Fruit fly (Drosophila melanogaster): Measurements from ENCODE around the gene Sry-delta.

Gene Sry-delta

dm6 chr3R:30004648-30005047 lies 38.5 kb upstream of the Sry-delta start, which contains the start of the genes Nlp and Nph (continued):
- TF ChIP-seq CG13296 (GFP tag; optimal IDR thresholded peaks at IDR 0.05) (no peak), Scr (GFP tag; IDR thresholded peaks at IDR 0.05; ENCODE audit: partially characterized antibody) (peak; percentile 90), CG17328 (GFP tag; IDR thresholded peaks at IDR 0.05) (no peak), esg (GFP tag; conservative IDR thresholded peaks at IDR 0.05) (no peak), CG14710 (tag; optimal IDR thresholded peaks at IDR 0.05) (peak; percentile 67), CG32532 (GFP tag; IDR thresholded peaks at IDR 0.05) (peak; percentile 43; the same call in 1 of the 2 replicates), Hmr (GFP tag; optimal IDR thresholded peaks at IDR 0.05) (no peak), E2f2 (GFP tag; IDR thresholded peaks at IDR 0.05) (peak; percentile 45), row (GFP tag; IDR thresholded peaks at IDR 0.05) (peak; percentile 60), CG30020 (tag; optimal IDR thresholded peaks at IDR 0.05) (peak; percentile 38), so (GFP tag; IDR thresholded peaks at IDR 0.05) (no peak), CG18262 (tag; optimal IDR thresholded peaks at IDR 0.05) (peak; percentile 32), ato (GFP tag; IDR thresholded peaks at IDR 0.05; ENCODE audit: partially characterized antibody) (peak; percentile 85), Dip3 (GFP tag; optimal IDR thresholded peaks at IDR 0.05) (peak; percentile 15), CG34422 (GFP tag; IDR thresholded peaks at IDR 0.05) (peak; percentile 51; the same call in 1 of the 3 replicates), slbo (GFP tag; IDR thresholded peaks at IDR 0.05) (peak; percentile 45), insv (GFP tag; optimal IDR thresholded peaks at IDR 0.05) (peak in 1 of 2 experiments; percentile 9), Atf6 (GFP tag; IDR thresholded peaks at IDR 0.05) (no peak), mam (GFP tag; optimal IDR thresholded peaks at IDR 0.05) (peak; percentile 36), CTCF (GFP tag; optimal IDR thresholded peaks at IDR 0.05) (peak; percentile 37), Hr78 (GFP tag; optimal IDR thresholded peaks at IDR 0.05) (no peak), CG16813 (GFP tag; IDR thresholded peaks at IDR 0.05; ENCODE audit: partially characterized antibody) (peak; percentile 86), Sin3A (optimal IDR thresholded peaks at IDR 0.05) (peak; percentile 84), Trl (optimal IDR thresholded peaks at IDR 0.05) (no peak), Trl (GFP tag; optimal IDR thresholded peaks at IDR 0.05) (peak; percentile 0), BEAF-32 (GFP tag; optimal IDR thresholded peaks at IDR 0.05) (peak; percentile 86), gfzf (GFP tag; optimal IDR thresholded peaks at IDR 0.05) (peak; percentile 26), hkb (optimal IDR thresholded peaks at IDR 0.05) (no peak), hkb (GFP tag; IDR thresholded peaks at IDR 0.05) (peak; percentile 48; the same call in 1 of the 2 replicates), Rfx (GFP tag; IDR thresholded peaks at IDR 0.05) (peak; percentile 48; the same call in 1 of the 2 replicates)

- TF ChIP-seq sqz (GFP tag; optimal IDR thresholded peaks at IDR 0.05): peak; percentile 31
- TF ChIP-seq crp (GFP tag; optimal IDR thresholded peaks at IDR 0.05): no peak
- TF ChIP-seq CG15011 (GFP tag; optimal IDR thresholded peaks at IDR 0.05): no peak
- TF ChIP-seq Xbp1 (GFP tag; optimal IDR thresholded peaks at IDR 0.05): no peak
- no peak for TF ChIP-seq CG10462 (GFP tag; optimal IDR thresholded peaks at IDR 0.05)
- no peak for TF ChIP-seq lmd (GFP tag; IDR thresholded peaks at IDR 0.05)
- peak; percentile 50 for TF ChIP-seq Drgx (GFP tag; IDR thresholded peaks at IDR 0.05)
- no peak for TF ChIP-seq Dad (GFP tag; optimal IDR thresholded peaks at IDR 0.05)
- no peak for TF ChIP-seq fd102C (GFP tag; optimal IDR thresholded peaks at IDR 0.05)
- TF ChIP-seq CG7271 (tag; optimal IDR thresholded peaks at IDR 0.05): no peak
- peak in 1 of 2 experiments; percentile 62 for TF ChIP-seq bsh (GFP tag; optimal IDR thresholded peaks at IDR 0.05)
- TF ChIP-seq H2.0 (GFP tag; IDR thresholded peaks at IDR 0.05): no peak
- TF ChIP-seq Hand (GFP tag; optimal IDR thresholded peaks at IDR 0.05): no peak
- TF ChIP-seq CG8765 (GFP tag; IDR thresholded peaks at IDR 0.05): no peak
- TF ChIP-seq sd (tag; optimal IDR thresholded peaks at IDR 0.05): no peak
- TF ChIP-seq ewg (GFP tag; optimal IDR thresholded peaks at IDR 0.05): peak; percentile 4
- no peak for TF ChIP-seq CG12236 (GFP tag; optimal IDR thresholded peaks at IDR 0.05)
- TF ChIP-seq Atf3 (GFP tag; optimal IDR thresholded peaks at IDR 0.05): no peak
- TF ChIP-seq wdn (GFP tag; IDR thresholded peaks at IDR 0.05): no peak
- TF ChIP-seq Fer2 (tag; optimal IDR thresholded peaks at IDR 0.05): no peak
- TF ChIP-seq gro (GFP tag; optimal IDR thresholded peaks at IDR 0.05): no peak
- no peak for TF ChIP-seq CG18619 (GFP tag; optimal IDR thresholded peaks at IDR 0.05)
- no peak for TF ChIP-seq sens (GFP tag)
Measured at dm6 chr3R:30005332-30005979, 37.7 kb upstream of the Sry-delta start.
